Fruit fly (Drosophila melanogaster) whole organism, embryonic: ENCODE measurements around the gene CG42820.
A peak's percentile ranks its signal among the peaks of the same experiment; 100 is the strongest.

Experiments used
- Abd-B ChIP-seq: fragments of 200-800 bp; sonication (Bioruptor generic); optimal IDR thresholded peaks from 2 replicates; lab custom pipeline; 2018; ENCODE audit warnings: missing biosample characterization, mild to moderate bottlenecking, missing genetic modification characterization, moderate library complexity
- Ada2b ChIP-seq: fragments of 200-800 bp; sonication (Bioruptor generic); IDR thresholded peaks from 2 replicates; pipeline ENCODE4 v1.3.6; 2022; ENCODE audit warnings: missing biosample characterization, missing genetic modification characterization
- Atf6 ChIP-seq: fragments of 200-800 bp; sonication (Bioruptor generic); IDR thresholded peaks from 2 replicates; pipeline ENCODE4 v1.3.6; 2022; ENCODE audit warnings: missing biosample characterization, missing genetic modification characterization
- CG10431 ChIP-seq: fragments of 200-800 bp; sonication (Bioruptor generic); optimal IDR thresholded peaks from 3 replicates; lab custom pipeline; 2018; ENCODE audit warnings: missing biosample characterization, mild to moderate bottlenecking, missing genetic modification characterization
- CG10565 ChIP-seq: fragments of 200-800 bp; sonication (Bioruptor generic); optimal IDR thresholded peaks from 3 replicates; lab custom pipeline; 2016; ENCODE audit warnings: missing biosample characterization, mild to moderate bottlenecking, missing genetic modification characterization
- CG10959 ChIP-seq: fragments of 200-800 bp; sonication (Bioruptor generic); IDR thresholded peaks from 2 replicates; pipeline ENCODE4 v1.3.6; 2022; ENCODE audit warnings: missing biosample characterization, missing genetic modification characterization
- CG12104 ChIP-seq: fragments of 200-800 bp; sonication (Bioruptor generic); optimal IDR thresholded peaks from 3 replicates; lab custom pipeline; 2016; ENCODE audit warnings: missing biosample characterization, missing genetic modification characterization
- CG12659 ChIP-seq: fragments of 200-800 bp; sonication (Bioruptor generic); optimal IDR thresholded peaks from 3 replicates; lab custom pipeline; 2017; ENCODE audit warnings: mild to moderate bottlenecking, missing biosample characterization, missing genetic modification reagents, missing genetic modification characterization
- CG13123 ChIP-seq: fragments of 200-800 bp; sonication (Bioruptor generic); optimal IDR thresholded peaks from 2 replicates; lab custom pipeline; 2016; ENCODE audit warnings: missing biosample characterization, missing genetic modification characterization
- CG14014 ChIP-seq: fragments of 200-800 bp; sonication (Bioruptor generic); IDR thresholded peaks from 2 replicates; pipeline ENCODE4 v1.3.6; 2022; ENCODE audit warnings: missing biosample characterization, missing genetic modification characterization
- CG1529 ChIP-seq: fragments of 200-800 bp; sonication (Bioruptor generic); optimal IDR thresholded peaks from 3 replicates; lab custom pipeline; 2018; ENCODE audit warnings: missing biosample characterization, missing genetic modification characterization
- CG15479 ChIP-seq: fragments of 200-800 bp; sonication (Bioruptor generic); optimal IDR thresholded peaks from 3 replicates; lab custom pipeline; 2019; ENCODE audit warnings: missing biosample characterization, mild to moderate bottlenecking, missing genetic modification characterization, moderate library complexity
- CG15601 ChIP-seq: fragments of 200-800 bp; sonication (Bioruptor generic); optimal IDR thresholded peaks from 3 replicates; lab custom pipeline; 2019; ENCODE audit warnings: missing biosample characterization, mild to moderate bottlenecking, missing genetic modification characterization, moderate library complexity
- CG1602 ChIP-seq: fragments of 200-800 bp; sonication (Bioruptor generic); optimal IDR thresholded peaks from 3 replicates; lab custom pipeline; 2016; ENCODE audit warnings: missing biosample characterization, missing genetic modification characterization
- CG17612 ChIP-seq: fragments of 200-800 bp; sonication (Bioruptor generic); IDR thresholded peaks from 2 replicates; pipeline ENCODE4 v1.3.6; 2022; ENCODE audit warnings: missing biosample characterization, missing genetic modification characterization
- CG17802 ChIP-seq: fragments of 200-800 bp; sonication (Bioruptor generic); optimal IDR thresholded peaks from 2 replicates; lab custom pipeline; 2018; ENCODE audit warnings: missing biosample characterization, mild to moderate bottlenecking, missing genetic modification characterization, moderate library complexity
- CG3847 ChIP-seq: fragments of 200-800 bp; sonication (Bioruptor generic); IDR thresholded peaks from 2 replicates; pipeline ENCODE4 v1.3.6; 2022; ENCODE audit warnings: missing biosample characterization, missing genetic modification characterization
- CG4360 ChIP-seq: fragments of 200-800 bp; sonication (Bioruptor generic); IDR thresholded peaks from 2 replicates; pipeline ENCODE4 v1.3.6; 2022; ENCODE audit warnings: missing biosample characterization, missing genetic modification characterization
- CG4404 ChIP-seq: fragments of 200-800 bp; sonication (Bioruptor generic); IDR thresholded peaks from 2 replicates; pipeline ENCODE4 v1.3.6; 2022; ENCODE audit warnings: missing biosample characterization, missing genetic modification characterization
- CG6272 ChIP-seq: fragments of 200-800 bp; sonication (Bioruptor generic); IDR thresholded peaks from 2 replicates; pipeline ENCODE4 v1.3.6; 2022; ENCODE audit warnings: missing biosample characterization, missing genetic modification characterization
- CG6683 ChIP-seq: fragments of 200-800 bp; sonication (Bioruptor generic); optimal IDR thresholded peaks from 2 replicates; lab custom pipeline; 2017; ENCODE audit warnings: missing biosample characterization, mild to moderate bottlenecking, missing genetic modification characterization, missing genetic modification reagents
- CG6813 ChIP-seq: fragments of 200-800 bp; sonication (Bioruptor generic); optimal IDR thresholded peaks from 2 replicates; lab custom pipeline; 2017; ENCODE audit warnings: missing biosample characterization, missing genetic modification characterization, mild to moderate bottlenecking, moderate library complexity, missing genetic modification reagents
- CG8089 ChIP-seq: fragments of 200-800 bp; sonication (Bioruptor generic); optimal IDR thresholded peaks from 3 replicates; lab custom pipeline; 2016; ENCODE audit warnings: missing biosample characterization, missing genetic modification characterization
- CG9932 ChIP-seq: fragments of 200-800 bp; sonication (Bioruptor generic); IDR thresholded peaks from 2 replicates; pipeline ENCODE4 v1.3.6; 2022; ENCODE audit warnings: missing biosample characterization, missing genetic modification characterization
- Deaf1 ChIP-seq: fragments of 200-800 bp; optimal IDR thresholded peaks from 3 replicates; lab custom pipeline; 2019; ENCODE audit warnings: missing biosample characterization, mild to moderate bottlenecking, missing genetic modification characterization, moderate library complexity
- Dek ChIP-seq: fragments of 200-800 bp; sonication (Bioruptor generic); optimal IDR thresholded peaks from 3 replicates; lab custom pipeline; 2019; ENCODE audit warnings: missing biosample characterization, mild to moderate bottlenecking, missing genetic modification characterization, moderate library complexity
- HLHmδ ChIP-seq: fragments of 200-800 bp; sonication (Bioruptor generic); optimal IDR thresholded peaks from 2 replicates; lab custom pipeline; 2018; ENCODE audit warnings: missing biosample characterization, mild to moderate bottlenecking, missing genetic modification characterization, moderate library complexity
- Hmr ChIP-seq: fragments of 200-800 bp; sonication (Bioruptor generic); optimal IDR thresholded peaks from 3 replicates; lab custom pipeline; 2017; ENCODE audit warnings: mild to moderate bottlenecking, missing biosample characterization, missing genetic modification reagents, missing genetic modification characterization
- Max ChIP-seq: fragments of 200-800 bp; sonication (Bioruptor generic); optimal IDR thresholded peaks from 2 replicates; lab custom pipeline; 2016; ENCODE audit warnings: missing biosample characterization, mild to moderate bottlenecking, missing genetic modification characterization
- NFAT ChIP-seq: fragments of 200-800 bp; sonication (Bioruptor generic); IDR thresholded peaks from 2 replicates; pipeline ENCODE4 v1.3.6; 2022; ENCODE audit warnings: missing biosample characterization, missing genetic modification characterization
- ara ChIP-seq: fragments of 200-800 bp; sonication (Bioruptor generic); IDR thresholded peaks from 2 replicates; pipeline ENCODE4 v1.3.6; 2022; ENCODE audit warnings: missing biosample characterization, missing genetic modification characterization
- bsh ChIP-seq, 2 experiments: fragments of 200-800 bp; sonication (Bioruptor generic); optimal IDR thresholded peaks; 2 replicates each; lab custom pipeline; 2017 to 2018; ENCODE audit warnings: mild to moderate bottlenecking in 2 of 2, missing biosample characterization in 2 of 2, missing genetic modification characterization in 2 of 2, moderate library complexity in 1 of 2
- esg ChIP-seq: fragments of 200-800 bp; sonication (Bioruptor generic); conservative IDR thresholded peaks from 2 replicates; pipeline ENCODE4 v1.3.6; 2022; ENCODE audit warnings: missing biosample characterization, missing genetic modification characterization
- eyg ChIP-seq: fragments of 200-800 bp; sonication (Bioruptor generic); optimal IDR thresholded peaks from 3 replicates; lab custom pipeline; 2016; ENCODE audit warnings: missing biosample characterization, missing genetic modification characterization
- lola ChIP-seq, 3 experiments: fragments of >200 bp in 2 of 3; fragments of 200-800 bp in 1 of 3; sonication (Bioruptor generic) in 1 of 3; optimal IDR thresholded peaks; 2 replicates each; lab custom pipeline; 2017 to 2019; ENCODE audit warnings: missing biosample characterization in 3 of 3, missing genetic modification characterization in 3 of 3, mild to moderate bottlenecking in 1 of 3, moderate library complexity in 1 of 3
- lov ChIP-seq, 2 experiments: fragments of 200-800 bp in 1 of 2; fragments of >200 bp in 1 of 2; sonication (Bioruptor generic) in 1 of 2; IDR thresholded peaks in 1 of 2; optimal IDR thresholded peaks in 1 of 2; 2 replicates in 1 of 2; 3 replicates in 1 of 2; pipeline versions ENCODE4 v1.3.6 to Lab custom; 2017 to 2022; ENCODE audit warnings: missing biosample characterization in 1 of 2, missing genetic modification characterization in 1 of 2
- nau ChIP-seq: fragments of 200-800 bp; sonication (Bioruptor generic); optimal IDR thresholded peaks from 3 replicates; lab custom pipeline; 2017; ENCODE audit warnings: missing biosample characterization, mild to moderate bottlenecking, missing genetic modification characterization, missing genetic modification reagents
- nerfin-1 ChIP-seq: fragments of 200-800 bp; sonication (Bioruptor generic); optimal IDR thresholded peaks from 3 replicates; lab custom pipeline; 2019; ENCODE audit warnings: missing biosample characterization, mild to moderate bottlenecking, missing genetic modification characterization, moderate library complexity
- nom ChIP-seq: fragments of 200-800 bp; sonication (Bioruptor generic); optimal IDR thresholded peaks from 2 replicates; lab custom pipeline; 2017; ENCODE audit warnings: missing biosample characterization, missing genetic modification characterization, mild to moderate bottlenecking, moderate library complexity, missing genetic modification reagents
- onecut ChIP-seq: fragments of 200-800 bp; sonication (Bioruptor generic); IDR thresholded peaks from 2 replicates; pipeline ENCODE4 v1.3.6; 2022; ENCODE audit warnings: missing biosample characterization, missing genetic modification characterization
- org-1 ChIP-seq: fragments of 200-800 bp; sonication (Bioruptor generic); optimal IDR thresholded peaks from 2 replicates; lab custom pipeline; 2017; ENCODE audit warnings: missing biosample characterization, missing genetic modification characterization
- psq ChIP-seq: fragments of 200-800 bp; sonication (Bioruptor generic); optimal IDR thresholded peaks from 2 replicates; lab custom pipeline; 2017; ENCODE audit warnings: missing biosample characterization, missing genetic modification characterization
- pzg ChIP-seq: fragments of 200-800 bp; sonication (Bioruptor generic); optimal IDR thresholded peaks from 3 replicates; lab custom pipeline; 2018; ENCODE audit warnings: missing biosample characterization, mild to moderate bottlenecking, missing genetic modification characterization, moderate library complexity
- ro ChIP-seq: fragments of 200-800 bp; sonication (Bioruptor generic); IDR thresholded peaks from 2 replicates; pipeline ENCODE4 v1.3.6; 2022; ENCODE audit warnings: missing biosample characterization, missing genetic modification characterization
- salm ChIP-seq: fragments of 200-800 bp; sonication (Bioruptor generic); optimal IDR thresholded peaks from 2 replicates; lab custom pipeline; 2018; ENCODE audit warnings: missing biosample characterization, mild to moderate bottlenecking, missing genetic modification characterization
- stc ChIP-seq: fragments of 200-800 bp; sonication (Bioruptor generic); IDR thresholded peaks from 2 replicates; pipeline ENCODE4 v1.3.6; 2022; ENCODE audit warnings: missing biosample characterization, missing genetic modification characterization
- sug ChIP-seq: fragments of 200-800 bp; optimal IDR thresholded peaks from 2 replicates; lab custom pipeline; 2019; ENCODE audit warnings: missing biosample characterization, mild to moderate bottlenecking, missing genetic modification characterization, moderate library complexity
- vvl ChIP-seq: fragments of 200-800 bp; sonication (Bioruptor generic); IDR thresholded peaks from 2 replicates; pipeline ENCODE4 v1.3.6; 2022; ENCODE audit warnings: missing biosample characterization, missing genetic modification characterization

The CG42820 gene

DNA sequence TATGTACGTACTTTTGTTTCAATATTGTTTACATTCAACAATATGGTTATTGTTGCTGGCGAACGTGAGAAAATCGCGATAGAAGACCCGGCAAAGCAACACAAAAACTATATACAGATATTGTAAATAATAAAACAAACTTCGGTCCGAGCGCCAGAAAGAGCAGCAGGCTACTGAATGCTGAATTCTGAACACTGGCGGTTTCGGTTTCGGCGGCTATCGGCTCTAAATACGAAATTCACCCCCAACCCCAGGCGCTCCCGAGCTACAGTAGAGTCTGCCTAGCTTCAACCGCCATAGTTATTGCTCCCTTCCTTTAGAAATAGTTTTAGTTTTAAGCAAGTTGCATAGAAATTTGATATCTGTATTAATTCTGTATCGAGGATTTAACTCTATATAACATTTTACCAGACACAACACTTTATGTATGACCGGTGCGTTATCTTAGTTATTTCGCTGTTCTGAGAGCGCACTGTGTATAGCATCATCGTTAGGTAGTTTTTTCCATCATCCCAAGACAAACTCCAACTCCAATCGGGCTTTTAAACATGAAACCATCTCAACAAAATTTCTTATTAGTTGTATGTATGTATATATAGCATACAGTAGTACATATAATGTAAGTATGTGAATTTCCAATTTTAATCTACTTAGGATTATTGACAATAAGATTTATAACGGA lies 29.8 kb downstream of the CG42820 start, which contains the start of gene CG7627 (continued):
- peak; percentile 47 for TF ChIP-seq Abd-B (GFP tag; lab: Kevin White, UChicago)
- peak; percentile 54 for TF ChIP-seq onecut (GFP tag; lab: Robert Waterston, UW)
- TF ChIP-seq Atf6 (GFP tag; lab: Robert Waterston, UW) = peak; percentile 85
- TF ChIP-seq CG1602 (GFP tag; lab: Kevin White, UChicago) = peak; percentile 23
- peak in 1 of 3 experiments; percentile 43 for TF ChIP-seq lola (GFP tag; optimal IDR thresholded peaks at IDR 0.05; lab: Kevin White, UChicago)
- TF ChIP-seq ro (GFP tag; lab: Robert Waterston, UW) = peak; percentile 70
- peak; percentile 83 for TF ChIP-seq Ada2b
- TF ChIP-seq sug (tag; lab: Kevin White, UChicago) = peak; percentile 55
- TF ChIP-seq vvl = peak; percentile 83
- peak; percentile 97 for TF ChIP-seq Deaf1 (tag; lab: Kevin White, UChicago)
- peak; percentile 34 for TF ChIP-seq nau (GFP tag; lab: Kevin White, UChicago)
- peak; percentile 77 for TF ChIP-seq esg (GFP tag; lab: Robert Waterston, UW)
- TF ChIP-seq CG8089 (GFP tag; lab: Kevin White, UChicago) = peak; percentile 62
- TF ChIP-seq stc (GFP tag; lab: Robert Waterston, UW) = peak; percentile 60; the same call in 1 of the 2 replicates
- no peak for TF ChIP-seq CG17612 (GFP tag; lab: Robert Waterston, UW)
- peak; percentile 9 for TF ChIP-seq pzg (GFP tag; lab: Kevin White, UChicago)
- peak; percentile 73 for TF ChIP-seq CG12659 (GFP tag; lab: Kevin White, UChicago)
- no peak for TF ChIP-seq lov (optimal IDR thresholded peaks at IDR 0.05; lab: Kevin White, UChicago)
- TF ChIP-seq lov (GFP tag; IDR thresholded peaks at IDR 0.05; lab: Robert Waterston, UW) = peak; percentile 68; the same call in 2 of the 3 replicates
- TF ChIP-seq CG15601 (tag; lab: Kevin White, UChicago) = peak; percentile 41
- TF ChIP-seq CG17802 (tag; lab: Kevin White, UChicago) = peak; percentile 34
- TF ChIP-seq bsh (GFP tag; optimal IDR thresholded peaks at IDR 0.05; lab: Kevin White, UChicago) = peak in 1 of 2 experiments; percentile 72
- peak; percentile 71 for TF ChIP-seq CG14014
- peak; percentile 20 for TF ChIP-seq CG1529 (GFP tag; lab: Kevin White, UChicago)
- TF ChIP-seq CG6683 (GFP tag; lab: Kevin White, UChicago) = peak; percentile 63
- TF ChIP-seq CG3847 (GFP tag; lab: Robert Waterston, UW) = peak; percentile 74
- no peak for TF ChIP-seq salm
- no peak for TF ChIP-seq CG10431 (GFP tag; lab: Kevin White, UChicago)
- TF ChIP-seq NFAT (GFP tag; lab: Robert Waterston, UW) = peak; percentile 82
- peak; percentile 47 for TF ChIP-seq Max (GFP tag; lab: Kevin White, UChicago)
- peak; percentile 50 for TF ChIP-seq eyg (GFP tag; lab: Kevin White, UChicago)
- TF ChIP-seq Hmr (GFP tag; lab: Kevin White, UChicago) = peak; percentile 84
- no peak for TF ChIP-seq CG10565
- peak; percentile 78 for TF ChIP-seq CG4404 (GFP tag; lab: Robert Waterston, UW)
- peak; percentile 83 for TF ChIP-seq CG9932 (GFP tag; lab: Robert Waterston, UW)
- peak; percentile 59 for TF ChIP-seq org-1 (GFP tag; lab: Kevin White, UChicago)
- TF ChIP-seq CG6813 (GFP tag; lab: Kevin White, UChicago) = peak; percentile 78
- TF ChIP-seq nom = peak; percentile 48
- no peak for TF ChIP-seq CG13123
- TF ChIP-seq HLHmδ (GFP tag; lab: Kevin White, UChicago) = no peak
- TF ChIP-seq CG10959 = peak; percentile 45; the same call in 1 of the 2 replicates
- peak; percentile 17 for TF ChIP-seq nerfin-1 (tag; lab: Kevin White, UChicago)
- no peak for TF ChIP-seq CG15479 (GFP tag; lab: Kevin White, UChicago)
- TF ChIP-seq psq = no peak
- TF ChIP-seq CG12104 (GFP tag; lab: Kevin White, UChicago) = peak; percentile 76
- TF ChIP-seq Dek (tag; lab: Kevin White, UChicago) = peak; percentile 65
- TF ChIP-seq CG4360 (GFP tag; lab: Robert Waterston, UW) = 0 out of 2 replicates have a peak, but pooled peaks have one; percentile 23
- peak; percentile 58 for TF ChIP-seq CG6272 (GFP tag; lab: Robert Waterston, UW)
- TF ChIP-seq ara = peak; percentile 71
